Fruit fly (Drosophila melanogaster): ENCODE data around the gene beat-IIIb.
A peak's percentile ranks its signal among the peaks of the same experiment; 100 is the strongest.

beat-IIIb gene

dm6 chr2L:16972788-16973187 is at the start of gene beat-IIIb:
TSS of gene beat-IIIb (plus strand) at chr2L:16973091.
- TF ChIP-seq exex (tag; optimal IDR thresholded peaks at IDR 0.05) (no peak), prd (optimal IDR thresholded peaks at IDR 0.05) (no peak), prd (GFP tag; IDR thresholded peaks at IDR 0.05) (no peak), YL-1 (GFP tag; optimal IDR thresholded peaks at IDR 0.05) (no peak), Poxn (GFP tag; IDR thresholded peaks at IDR 0.05) (no peak), CG14710 (tag; optimal IDR thresholded peaks at IDR 0.05) (no peak), Dref (GFP tag; IDR thresholded peaks at IDR 0.05) (no peak), Lhr (GFP tag; optimal IDR thresholded peaks at IDR 0.05) (no peak), ranshi (GFP tag; IDR thresholded peaks at IDR 0.05) (no peak), CG8359 (GFP tag; optimal IDR thresholded peaks at IDR 0.05; ENCODE audit: borderline replicate concordance) (no peak), CG33557 (GFP tag; optimal IDR thresholded peaks at IDR 0.05) (no peak), trem (tag; optimal IDR thresholded peaks at IDR 0.05) (no peak), Doc2 (GFP tag; IDR thresholded peaks at IDR 0.05) (no peak), Ptx1 (GFP tag; IDR thresholded peaks at IDR 0.05) (no peak), pfk (GFP tag; optimal IDR thresholded peaks at IDR 0.05) (peak; percentile 66), Oli (tag; optimal IDR thresholded peaks at IDR 0.05) (no peak), CG15011 (GFP tag; optimal IDR thresholded peaks at IDR 0.05) (no peak), crc (GFP tag; optimal IDR thresholded peaks at IDR 0.05) (no peak), CG13775 (GFP tag; optimal IDR thresholded peaks at IDR 0.05) (no peak), luna (GFP tag; optimal IDR thresholded peaks at IDR 0.05) (no peak), CG13894 (tag; optimal IDR thresholded peaks at IDR 0.05) (peak; percentile 50), gcm (GFP tag; optimal IDR thresholded peaks at IDR 0.05) (no peak), zfh2 (GFP tag; optimal IDR thresholded peaks at IDR 0.05) (no peak), CG18262 (tag; optimal IDR thresholded peaks at IDR 0.05) (no peak), CG43689 (GFP tag; IDR thresholded peaks at IDR 0.05) (no peak), Nf-YA (GFP tag; IDR thresholded peaks at IDR 0.05) (no peak), Drgx (GFP tag; IDR thresholded peaks at IDR 0.05) (no peak), Fer1 (GFP tag; optimal IDR thresholded peaks at IDR 0.05) (no peak), CG10274 (GFP tag; optimal IDR thresholded peaks at IDR 0.05) (no peak), btn (GFP tag; optimal IDR thresholded peaks at IDR 0.05) (no peak), abd-A (tag; optimal IDR thresholded peaks at IDR 0.05) (peak; percentile 53), CG8388 (GFP tag; optimal IDR thresholded peaks at IDR 0.05) (no peak), Taf1 (GFP tag; IDR thresholded peaks at IDR 0.05) (no peak), Hmr (GFP tag; optimal IDR thresholded peaks at IDR 0.05) (peak; percentile 1), lbe (GFP tag; optimal IDR thresholded peaks at IDR 0.05) (no peak), CG6765 (GFP tag; optimal IDR thresholded peaks at IDR 0.05) (no peak), da (GFP tag; optimal IDR thresholded peaks at IDR 0.05) (no peak), Sin3A (optimal IDR thresholded peaks at IDR 0.05) (no peak), Jarid2 (GFP tag; optimal IDR thresholded peaks at IDR 0.05) (peak; percentile 9), Kr (GFP tag; optimal IDR thresholded peaks at IDR 0.05) (no peak), Neu2 (GFP tag; optimal IDR thresholded peaks at IDR 0.05; ENCODE audit: borderline replicate concordance) (no peak), CG3163 (GFP tag; optimal IDR thresholded peaks at IDR 0.05) (peak; percentile 25), NFAT (GFP tag; IDR thresholded peaks at IDR 0.05) (no peak), chinmo (GFP tag; IDR thresholded peaks at IDR 0.05; ENCODE audit: partially characterized antibody) (0 out of 4 replicates have a peak, but pooled peaks have one; percentile 37), Blimp-1 (GFP tag; optimal IDR thresholded peaks at IDR 0.05) (no peak), Dip2 (GFP tag; IDR thresholded peaks at IDR 0.05) (no peak), dati (GFP tag; IDR thresholded peaks at IDR 0.05) (no peak), CG13296 (GFP tag; optimal IDR thresholded peaks at IDR 0.05) (no peak), ems (GFP tag; optimal IDR thresholded peaks at IDR 0.05) (no peak), croc (GFP tag; conservative IDR thresholded peaks at IDR 0.05) (no peak), insv (GFP tag; optimal IDR thresholded peaks at IDR 0.05) (no peak), CG9932 (GFP tag; IDR thresholded peaks at IDR 0.05) (no peak)
